Worm (Caenorhabditis elegans) whole organism, early embryonic: ENCODE results near the gene sulp-5.

ENCODE experiments used
- B0310.2 ChIP-seq: sonication (generic microtip); optimal IDR thresholded peaks from 2 replicates; lab custom pipeline; 2016; ENCODE audit warnings: mild to moderate bottlenecking, missing genetic modification characterization, missing compliant biosample characterization
- F13C5.2 ChIP-seq: sonication (generic microtip); optimal IDR thresholded peaks from 2 replicates; lab custom pipeline; 2017; ENCODE audit warnings: mild to moderate bottlenecking, missing genetic modification characterization, inconsistent platforms, missing compliant biosample characterization
- aly-1 ChIP-seq: sonication (generic microtip); optimal IDR thresholded peaks from 2 replicates; lab custom pipeline; 2016; ENCODE audit warnings: missing genetic modification characterization, missing compliant biosample characterization
- ama-1 ChIP-seq: fragments of 150-350 bp; optimal IDR thresholded peaks from 2 replicates; lab custom pipeline; 2014
- ceh-13 ChIP-seq: fragments of 200-800 bp; sonication (Bioruptor generic); optimal IDR thresholded peaks from 2 replicates; lab custom pipeline; 2018; ENCODE audit warnings: mild to moderate bottlenecking, missing genetic modification characterization, missing compliant biosample characterization
- ceh-36 ChIP-seq: sonication (generic microtip); optimal IDR thresholded peaks from 2 replicates; lab custom pipeline; 2016; ENCODE audit warnings: missing genetic modification characterization, inconsistent platforms, missing compliant biosample characterization
- ets-7 ChIP-seq: sonication (generic microtip); optimal IDR thresholded peaks from 2 replicates; lab custom pipeline; 2016; ENCODE audit warnings: missing genotype, missing genetic modification characterization, missing compliant biosample characterization
- flt-1 ChIP-seq: fragments of 200-800 bp; sonication (Bioruptor generic); IDR thresholded peaks from 2 replicates; pipeline ENCODE4 v1.3.6; 2022; ENCODE audit warnings: missing genetic modification characterization, missing compliant biosample characterization
- hmbx-1 ChIP-seq: sonication (generic microtip); optimal IDR thresholded peaks from 2 replicates; lab custom pipeline; 2016; ENCODE audit warnings: mild to moderate bottlenecking, missing genetic modification characterization, missing compliant biosample characterization
- hmg-4 ChIP-seq: fragments of 200-800 bp; sonication (Bioruptor generic); optimal IDR thresholded peaks from 2 replicates; lab custom pipeline; 2018; ENCODE audit warnings: mild to moderate bottlenecking, missing genetic modification characterization, missing compliant biosample characterization
- hnd-1 ChIP-seq: sonication (generic microtip); optimal IDR thresholded peaks from 2 replicates; lab custom pipeline; 2016; ENCODE audit warnings: missing genetic modification characterization, missing compliant biosample characterization
- pes-1 ChIP-seq: fragments of 200-800 bp; sonication (Bioruptor generic); IDR thresholded peaks from 2 replicates; pipeline ENCODE4 v1.3.6; 2022; ENCODE audit warnings: missing genetic modification reagents, missing genetic modification characterization, missing compliant biosample characterization
- scrt-1 ChIP-seq: fragments of 200-800 bp; sonication (Bioruptor generic); IDR thresholded peaks from 2 replicates; pipeline ENCODE4 v1.3.6; 2022; ENCODE audit warnings: missing genetic modification characterization, missing compliant biosample characterization
- sea-1 ChIP-seq: fragments of 200-800 bp; sonication (Bioruptor generic); conservative IDR thresholded peaks from 2 replicates; pipeline ENCODE4 v1.3.6; 2022; ENCODE audit warnings: missing genetic modification characterization, missing compliant biosample characterization
- tbx-11 ChIP-seq: fragments of 200-800 bp; sonication (Bioruptor generic); IDR thresholded peaks from 2 replicates; pipeline ENCODE4 v1.3.6; 2022; ENCODE audit warnings: missing genetic modification characterization, missing compliant biosample characterization
- tbx-37 ChIP-seq: fragments of 200-800 bp; sonication (Bioruptor generic); conservative IDR thresholded peaks from 2 replicates; pipeline ENCODE4 v1.3.6; 2022; ENCODE audit warnings: missing genetic modification reagents, missing genetic modification characterization, missing compliant biosample characterization
- tra-4 ChIP-seq: sonication (generic microtip); optimal IDR thresholded peaks from 2 replicates; lab custom pipeline; 2017; ENCODE audit warnings: missing genetic modification characterization, missing compliant biosample characterization

Gene sulp-5

DNA sequence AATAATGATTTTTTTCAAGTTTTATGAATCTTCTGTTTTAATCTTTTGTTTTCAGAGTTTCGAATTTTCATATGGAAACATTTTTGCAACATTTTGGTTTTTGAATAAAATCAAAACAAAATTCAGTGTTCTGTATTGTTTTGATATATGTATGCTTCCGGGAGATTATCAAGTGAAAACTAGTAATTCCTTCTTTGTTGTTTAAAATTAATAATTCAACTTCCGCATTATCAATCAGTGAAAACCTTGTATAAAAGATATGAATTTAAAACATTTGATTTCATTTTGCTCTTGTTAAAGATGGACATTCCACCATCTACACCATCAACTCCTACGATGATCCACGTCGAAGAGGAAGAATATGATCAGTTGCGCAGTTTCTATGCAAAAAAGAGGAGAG is at the start of gene sulp-5:
sulp-5 (plus strand) TSS at position 301 of the 400 bp plus-strand sequence.
- TF ChIP-seq hmbx-1 (tag; lab: Kevin White, UChicago) (no peak), ama-1 (lab: Kevin White, UChicago) (no peak), hnd-1 (tag; lab: Kevin White, UChicago) (no peak), B0310.2 (tag; lab: Kevin White, UChicago) (no peak), tra-4 (no peak), hmg-4 (GFP tag; lab: Kevin White, UChicago) (no peak), sea-1 (GFP tag; lab: Robert Waterston, UW) (no peak), ceh-36 (tag; lab: Kevin White, UChicago) (no peak), F13C5.2 (tag; lab: Kevin White, UChicago) (no peak), ceh-13 (GFP tag; lab: Kevin White, UChicago) (no peak), pes-1 (GFP tag; lab: Robert Waterston, UW) (no peak), tbx-11 (GFP tag; lab: Robert Waterston, UW) (no peak)

DNA sequence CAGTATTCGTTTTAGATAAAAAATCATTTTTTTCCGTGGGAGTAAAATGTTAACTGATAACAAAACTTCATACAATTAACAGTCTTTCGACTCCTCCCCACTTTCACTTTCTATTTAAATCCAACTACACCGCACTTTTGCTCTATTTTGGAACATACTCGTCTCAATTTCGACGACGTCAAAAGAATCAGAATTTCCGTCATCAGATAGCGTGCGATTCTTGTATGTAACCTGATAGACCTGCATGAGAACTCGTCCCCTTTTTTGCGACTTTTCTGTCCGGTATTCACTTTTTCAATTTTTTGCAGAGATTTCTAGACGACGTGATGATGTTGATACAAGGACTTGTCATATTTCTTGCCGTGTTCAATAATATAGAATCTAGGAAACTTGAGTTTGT is 46.5 kb upstream of the sulp-5 start, which contains the start of gene pho-8:
pho-8 (plus strand) TSS at position 301 of the 400 bp plus-strand sequence.
- no peak for TF ChIP-seq ets-7 (tag; lab: Kevin White, UChicago)
- TF ChIP-seq hnd-1 (tag; lab: Kevin White, UChicago), result no peak
- no peak for TF ChIP-seq F13C5.2 (tag; lab: Kevin White, UChicago)
- no peak for TF ChIP-seq ceh-13 (GFP tag; lab: Kevin White, UChicago)
- no peak for TF ChIP-seq tbx-11 (GFP tag; lab: Robert Waterston, UW)
- TF ChIP-seq pes-1 (GFP tag; lab: Robert Waterston, UW), result no peak
- TF ChIP-seq aly-1, result no peak
- TF ChIP-seq ama-1 (lab: Kevin White, UChicago), result no peak
- TF ChIP-seq hmbx-1 (tag; lab: Kevin White, UChicago), result no peak
- no peak for TF ChIP-seq tbx-37 (GFP tag; lab: Robert Waterston, UW)
- TF ChIP-seq B0310.2 (tag; lab: Kevin White, UChicago), result no peak

DNA sequence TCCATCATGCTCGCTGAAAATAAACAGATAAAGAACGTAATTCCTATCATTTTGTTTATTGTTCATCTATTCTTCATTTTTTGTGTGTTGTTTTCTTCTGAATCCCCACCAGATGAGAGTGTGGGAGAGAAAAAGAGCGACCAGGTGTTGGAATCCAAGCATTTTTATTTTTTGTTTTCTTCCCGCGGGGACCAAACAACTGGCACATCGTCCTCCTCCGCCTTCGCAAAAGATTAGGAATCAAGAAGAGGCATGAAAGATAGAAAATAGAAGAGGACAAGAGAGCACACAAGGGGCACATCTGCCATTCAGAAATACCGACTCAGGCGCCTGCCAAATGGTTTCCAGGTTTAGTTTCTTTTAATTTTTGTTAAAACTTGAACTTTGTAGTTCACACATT is 43.8 kb upstream of the sulp-5 start, which contains the start of gene R13H4.2:
R13H4.2 (plus strand) TSS at position 319 of the 400 bp plus-strand sequence.
- no peak for TF ChIP-seq hmg-4 (GFP tag; lab: Kevin White, UChicago)
- no peak for TF ChIP-seq tbx-37 (GFP tag; lab: Robert Waterston, UW)
- no peak for TF ChIP-seq tra-4
- no peak for TF ChIP-seq ama-1 (lab: Kevin White, UChicago)
- TF ChIP-seq sea-1 (GFP tag; lab: Robert Waterston, UW), result no peak
- TF ChIP-seq tbx-11 (GFP tag; lab: Robert Waterston, UW), result no peak
- TF ChIP-seq F13C5.2 (tag; lab: Kevin White, UChicago), result no peak
- no peak for TF ChIP-seq ets-7 (tag; lab: Kevin White, UChicago)
- no peak for TF ChIP-seq ceh-36 (tag; lab: Kevin White, UChicago)
- no peak for TF ChIP-seq hmbx-1 (tag; lab: Kevin White, UChicago)
- TF ChIP-seq flt-1 (GFP tag; lab: Robert Waterston, UW), result no peak
- no peak for TF ChIP-seq pes-1 (GFP tag; lab: Robert Waterston, UW)

DNA sequence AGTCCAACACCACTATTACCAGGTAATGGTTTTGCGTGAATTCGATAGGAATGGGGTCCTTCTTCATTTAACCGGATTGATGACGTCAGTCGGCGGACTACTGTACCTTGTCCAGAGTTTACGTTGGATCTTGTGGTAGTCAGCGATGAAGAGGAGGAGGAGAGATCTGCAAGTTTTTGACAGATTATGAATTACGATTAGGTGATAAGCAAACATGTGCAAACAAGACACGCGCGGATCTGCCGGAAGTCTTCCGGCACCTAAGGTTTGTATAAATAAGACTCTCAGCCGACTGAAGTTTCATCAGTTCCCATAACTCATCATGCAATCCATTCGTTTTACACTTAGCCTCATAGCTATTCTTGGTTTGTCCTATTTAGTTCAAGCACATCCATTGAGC is 40.6 kb upstream of the sulp-5 start, which contains the start of gene idpb-5:
idpb-5 (plus strand) TSS at position 301 of the 400 bp plus-strand sequence.
- TF ChIP-seq hnd-1 (tag; lab: Kevin White, UChicago) (no peak), ets-7 (tag; lab: Kevin White, UChicago) (no peak), flt-1 (GFP tag; lab: Robert Waterston, UW) (no peak)

DNA sequence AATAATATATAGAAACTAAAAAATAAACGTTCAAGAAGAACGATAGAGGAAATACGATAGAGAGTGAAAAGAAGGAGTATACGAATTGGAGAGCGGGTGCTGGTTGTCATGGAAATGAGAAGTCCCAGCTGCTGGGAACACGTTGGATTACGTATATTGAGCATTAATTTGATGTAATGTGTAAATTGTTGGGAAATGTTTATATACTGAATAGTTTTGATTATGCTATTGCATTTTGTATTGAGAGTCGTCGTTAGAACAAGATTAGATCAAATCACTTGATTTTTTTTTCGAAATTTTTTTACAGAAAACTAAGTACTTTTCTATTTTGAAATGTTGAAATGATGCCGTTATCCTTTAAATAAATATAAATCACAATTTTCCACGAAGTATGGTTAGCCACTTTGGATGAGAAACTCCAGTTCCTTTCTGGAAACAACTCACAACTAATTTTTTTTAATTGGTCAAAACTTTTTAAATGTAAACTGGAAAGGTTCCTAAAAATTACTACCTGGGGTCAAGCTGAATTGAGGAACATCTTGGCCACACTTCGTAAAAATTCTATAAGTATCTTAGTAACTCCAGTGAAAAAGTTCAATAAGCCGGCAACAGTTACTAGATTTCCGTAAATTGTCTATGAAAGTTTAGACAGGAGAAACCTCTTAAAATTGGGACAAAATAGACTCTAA is 36.0 kb upstream of the sulp-5 start, which contains the start of gene nphp-4:
nphp-4 (minus strand) TSS at position 51 of the 689 bp plus-strand sequence.
- TF ChIP-seq aly-1, result no peak
- no peak for TF ChIP-seq tbx-37 (GFP tag; lab: Robert Waterston, UW)
- TF ChIP-seq ceh-36 (tag; lab: Kevin White, UChicago), result no peak
- TF ChIP-seq F13C5.2 (tag; lab: Kevin White, UChicago), result no peak

DNA sequence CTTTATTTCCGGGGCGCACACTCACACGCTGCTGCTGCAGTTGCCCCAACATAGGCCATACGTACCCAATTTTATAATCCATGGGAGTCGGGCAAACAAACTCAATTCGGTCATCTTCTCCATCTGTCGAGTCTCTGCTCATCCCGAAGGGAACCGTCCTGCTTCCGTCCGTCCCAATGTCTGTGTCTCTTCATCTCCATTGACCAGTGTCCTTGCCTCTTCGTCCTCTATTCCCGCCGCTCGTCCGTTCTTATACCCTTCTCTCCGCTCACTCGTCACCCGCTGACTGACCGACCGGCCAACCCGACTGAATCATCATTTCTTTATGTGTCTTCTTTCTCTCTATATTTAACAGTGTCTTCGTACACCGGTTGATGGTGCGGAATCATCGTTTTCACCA is 35.0 kb upstream of the sulp-5 start:
- TF ChIP-seq hmg-4 (GFP tag; lab: Kevin White, UChicago), result peak; percentile 84
- TF ChIP-seq ama-1 (lab: Kevin White, UChicago), result no peak
- TF ChIP-seq tbx-37 (GFP tag; lab: Robert Waterston, UW), result no peak
- TF ChIP-seq aly-1, result peak; percentile 74
- no peak for TF ChIP-seq hnd-1 (tag; lab: Kevin White, UChicago)
- TF ChIP-seq tbx-11 (GFP tag; lab: Robert Waterston, UW), result no peak
- no peak for TF ChIP-seq sea-1 (GFP tag; lab: Robert Waterston, UW)
- TF ChIP-seq ets-7 (tag; lab: Kevin White, UChicago), result peak; percentile 47
- no peak for TF ChIP-seq tra-4
- TF ChIP-seq scrt-1 (GFP tag; lab: Robert Waterston, UW), result no peak
- TF ChIP-seq F13C5.2 (tag; lab: Kevin White, UChicago), result peak; percentile 27
- TF ChIP-seq flt-1 (GFP tag; lab: Robert Waterston, UW), result 0 out of 2 replicates have a peak, but pooled peaks have one; percentile 34
- TF ChIP-seq ceh-13 (GFP tag; lab: Kevin White, UChicago), result no peak
- no peak for TF ChIP-seq pes-1 (GFP tag; lab: Robert Waterston, UW)
- TF ChIP-seq hmbx-1 (tag; lab: Kevin White, UChicago), result no peak
- no peak for TF ChIP-seq B0310.2 (tag; lab: Kevin White, UChicago)
- TF ChIP-seq ceh-36 (tag; lab: Kevin White, UChicago), result no peak

DNA sequence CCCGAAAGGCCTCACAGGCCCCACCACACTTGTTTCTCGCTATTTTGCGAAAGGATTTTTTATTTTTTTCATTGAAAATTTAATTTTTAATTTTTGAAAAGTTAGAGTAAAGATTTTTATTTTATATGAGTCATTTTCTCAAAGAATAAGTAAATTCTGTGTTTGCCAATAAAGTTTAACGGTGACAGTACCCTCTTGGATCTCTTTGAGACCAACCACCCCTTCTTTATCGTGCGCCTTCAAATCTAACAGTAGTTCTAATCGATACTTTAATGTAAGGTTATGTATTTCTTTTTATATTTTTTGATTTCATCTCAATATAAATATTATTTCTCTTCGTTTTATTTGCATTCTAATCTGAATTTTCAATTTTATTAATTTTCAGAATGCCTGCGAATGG is 34.3 kb upstream of the sulp-5 start, which contains the start of gene hmp-1:
hmp-1 (plus strand) TSS at position 380 of the 400 bp plus-strand sequence.
- TF ChIP-seq ama-1 (lab: Kevin White, UChicago) (no peak), B0310.2 (tag; lab: Kevin White, UChicago) (no peak), F13C5.2 (tag; lab: Kevin White, UChicago) (no peak), sea-1 (GFP tag; lab: Robert Waterston, UW) (no peak), tbx-11 (GFP tag; lab: Robert Waterston, UW) (no peak), hnd-1 (tag; lab: Kevin White, UChicago) (no peak), aly-1 (no peak), hmbx-1 (tag; lab: Kevin White, UChicago) (no peak), ceh-36 (tag; lab: Kevin White, UChicago) (no peak), tra-4 (no peak), pes-1 (GFP tag; lab: Robert Waterston, UW) (no peak), flt-1 (GFP tag; lab: Robert Waterston, UW) (no peak), ceh-13 (GFP tag; lab: Kevin White, UChicago) (no peak), tbx-37 (GFP tag; lab: Robert Waterston, UW) (no peak), hmg-4 (GFP tag; lab: Kevin White, UChicago) (no peak)
